Worm (Caenorhabditis elegans): ENCODE data around the gene sdz-32.
A peak's percentile ranks its signal among the peaks of the same experiment; 100 is the strongest.

Gene sdz-32

DNA sequence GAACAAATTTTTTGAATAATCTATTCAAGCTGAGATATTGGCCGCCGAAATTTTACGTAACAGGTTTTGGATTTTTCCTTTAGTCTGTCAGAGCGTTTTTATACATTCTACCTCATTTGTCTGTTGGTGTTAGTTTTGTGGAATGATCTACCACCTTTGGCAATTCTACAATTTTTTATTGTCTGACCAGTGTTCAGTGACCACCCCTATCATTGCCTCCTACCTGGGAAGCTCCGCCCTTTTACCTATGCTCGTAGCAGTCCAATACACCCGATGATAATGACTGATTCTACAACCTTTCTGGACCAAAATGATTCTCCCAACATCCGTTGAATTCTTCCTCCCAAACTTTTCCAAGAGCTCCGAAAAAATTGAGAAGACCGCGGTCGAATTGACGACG is at the start of gene sdz-32:
TSS of gene sdz-32 (plus strand) at position 301 of the 400 bp plus-strand sequence.
- TF ChIP-seq med-1 (GFP tag; optimal IDR thresholded peaks at IDR 0.05; ENCODE audit: insufficient read depth), result no peak
- TF ChIP-seq cog-1 (tag; optimal IDR thresholded peaks at IDR 0.05), result no peak
- no peak for TF ChIP-seq ref-1 (GFP tag; conservative IDR thresholded peaks at IDR 0.05)
- no peak for TF ChIP-seq ztf-29 (GFP tag; IDR thresholded peaks at IDR 0.05)
- TF ChIP-seq flt-1 (GFP tag; IDR thresholded peaks at IDR 0.05), result no peak
- no peak for TF ChIP-seq tab-1 (GFP tag; IDR thresholded peaks at IDR 0.05)
- no peak for TF ChIP-seq ztf-23 (GFP tag; IDR thresholded peaks at IDR 0.05)
- no peak for TF ChIP-seq T22C8.4 (GFP tag; IDR thresholded peaks at IDR 0.05)
- no peak for TF ChIP-seq klf-2 (GFP tag; conservative IDR thresholded peaks at IDR 0.05)

ce11 chrII:3425433-3425832 is 48.4 kb upstream of the sdz-32 start, which contains the start of gene nep-11:
TSS of gene nep-11 (minus strand) at chrII:3425533.
- no peak for TF ChIP-seq ref-1 (GFP tag; conservative IDR thresholded peaks at IDR 0.05)
- no peak for TF ChIP-seq klf-2 (GFP tag; conservative IDR thresholded peaks at IDR 0.05)
- no peak for TF ChIP-seq ztf-23 (GFP tag; IDR thresholded peaks at IDR 0.05)
- no peak for TF ChIP-seq cog-1 (tag; optimal IDR thresholded peaks at IDR 0.05)
- no peak for TF ChIP-seq ztf-29 (GFP tag; IDR thresholded peaks at IDR 0.05)
- TF ChIP-seq flt-1 (GFP tag; IDR thresholded peaks at IDR 0.05), result no peak
- TF ChIP-seq tab-1 (GFP tag; IDR thresholded peaks at IDR 0.05), result no peak
- no peak for TF ChIP-seq med-1 (GFP tag; optimal IDR thresholded peaks at IDR 0.05; ENCODE audit: insufficient read depth)
- TF ChIP-seq T22C8.4 (GFP tag; IDR thresholded peaks at IDR 0.05), result no peak

- TF ChIP-seq tab-1 (GFP tag; IDR thresholded peaks at IDR 0.05) (no peak), T22C8.4 (GFP tag; IDR thresholded peaks at IDR 0.05) (0 out of 2 replicates have a peak, but pooled peaks have one; percentile 16), ztf-29 (GFP tag; IDR thresholded peaks at IDR 0.05) (no peak), ztf-23 (GFP tag; IDR thresholded peaks at IDR 0.05) (peak; percentile 56; the same call in 1 of the 2 replicates), ref-1 (GFP tag; conservative IDR thresholded peaks at IDR 0.05) (no peak)
Observed at ce11 chrII:3428158-3428704, 45.6 kb upstream of the sdz-32 start.

ce11 chrII:3429400-3429799 is 44.4 kb upstream of the sdz-32 start, which contains the start of gene C16C8.18:
TSS of gene C16C8.18 (plus strand) at chrII:3429700.
- no peak for TF ChIP-seq ztf-23 (GFP tag; IDR thresholded peaks at IDR 0.05)
- TF ChIP-seq T22C8.4 (GFP tag; IDR thresholded peaks at IDR 0.05), result no peak
- no peak for TF ChIP-seq klf-2 (GFP tag; conservative IDR thresholded peaks at IDR 0.05)
- TF ChIP-seq ztf-29 (GFP tag; IDR thresholded peaks at IDR 0.05), result no peak
- no peak for TF ChIP-seq ref-1 (GFP tag; conservative IDR thresholded peaks at IDR 0.05)
- no peak for TF ChIP-seq med-1 (GFP tag; optimal IDR thresholded peaks at IDR 0.05; ENCODE audit: insufficient read depth)
- TF ChIP-seq flt-1 (GFP tag; IDR thresholded peaks at IDR 0.05), result no peak
- no peak for TF ChIP-seq tab-1 (GFP tag; IDR thresholded peaks at IDR 0.05)
- no peak for TF ChIP-seq cog-1 (tag; optimal IDR thresholded peaks at IDR 0.05)

DNA sequence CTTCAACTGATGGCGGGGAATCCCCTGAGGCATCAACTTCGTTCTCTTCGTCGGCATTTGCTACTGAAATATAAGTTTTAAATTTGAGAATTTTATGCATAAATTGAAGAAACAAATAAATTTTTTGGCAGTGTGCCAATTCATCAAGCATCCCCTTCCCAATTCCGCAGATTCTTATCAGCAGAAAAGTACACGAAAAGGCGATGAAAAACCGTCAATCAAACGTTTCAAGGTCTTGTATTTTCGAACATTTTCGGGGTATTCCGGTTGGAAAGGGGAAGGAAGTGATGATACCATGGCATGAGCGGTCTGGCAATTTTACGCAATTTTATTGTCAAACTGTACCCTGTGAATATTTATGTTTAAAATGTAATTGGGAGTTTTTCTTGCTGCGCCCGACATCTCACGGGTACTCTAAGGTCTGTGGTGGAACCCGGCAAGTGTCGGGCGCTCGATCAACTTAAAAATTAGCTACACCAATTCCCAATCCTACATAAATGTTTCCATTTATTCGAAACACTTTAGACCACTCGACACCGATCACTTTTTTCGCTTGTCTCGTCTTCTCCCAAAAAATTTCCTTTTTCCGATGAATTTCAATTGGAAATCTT is 38.8 kb upstream of the sdz-32 start:
- no peak for TF ChIP-seq klf-2 (GFP tag; conservative IDR thresholded peaks at IDR 0.05)
- no peak for TF ChIP-seq ztf-23 (GFP tag; IDR thresholded peaks at IDR 0.05)
- TF ChIP-seq ztf-29 (GFP tag; IDR thresholded peaks at IDR 0.05), result no peak
- TF ChIP-seq ref-1 (GFP tag; conservative IDR thresholded peaks at IDR 0.05), result no peak

DNA sequence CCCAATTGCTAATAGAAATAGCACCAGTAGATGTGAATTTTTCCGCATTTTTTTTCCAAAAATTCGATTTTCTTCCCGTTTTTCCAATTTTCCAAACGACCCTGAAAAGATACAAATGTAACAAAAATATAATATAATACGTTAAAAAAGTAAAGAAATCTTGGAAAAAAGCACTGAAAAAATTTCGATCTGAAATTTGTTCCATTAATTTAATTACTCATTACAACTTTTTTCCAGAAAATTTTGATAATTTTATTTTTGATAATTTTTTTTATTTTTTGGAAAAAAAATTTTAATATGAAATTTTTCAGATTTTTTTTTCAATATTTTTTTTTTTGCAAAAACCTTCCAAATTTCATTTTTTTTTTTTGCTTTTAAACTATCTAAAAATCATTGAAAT is 37.4 kb upstream of the sdz-32 start, which contains the start of gene skpo-2:
TSS of gene skpo-2 (minus strand) at position 101 of the 400 bp plus-strand sequence.
- TF ChIP-seq ref-1 (GFP tag; conservative IDR thresholded peaks at IDR 0.05), result no peak
- no peak for TF ChIP-seq ztf-29 (GFP tag; IDR thresholded peaks at IDR 0.05)
- no peak for TF ChIP-seq ztf-23 (GFP tag; IDR thresholded peaks at IDR 0.05)
- TF ChIP-seq cog-1 (tag; optimal IDR thresholded peaks at IDR 0.05), result no peak
- no peak for TF ChIP-seq klf-2 (GFP tag; conservative IDR thresholded peaks at IDR 0.05)
- TF ChIP-seq T22C8.4 (GFP tag; IDR thresholded peaks at IDR 0.05), result no peak
- no peak for TF ChIP-seq tab-1 (GFP tag; IDR thresholded peaks at IDR 0.05)
- TF ChIP-seq flt-1 (GFP tag; IDR thresholded peaks at IDR 0.05), result no peak
- TF ChIP-seq med-1 (GFP tag; optimal IDR thresholded peaks at IDR 0.05; ENCODE audit: insufficient read depth), result no peak

DNA sequence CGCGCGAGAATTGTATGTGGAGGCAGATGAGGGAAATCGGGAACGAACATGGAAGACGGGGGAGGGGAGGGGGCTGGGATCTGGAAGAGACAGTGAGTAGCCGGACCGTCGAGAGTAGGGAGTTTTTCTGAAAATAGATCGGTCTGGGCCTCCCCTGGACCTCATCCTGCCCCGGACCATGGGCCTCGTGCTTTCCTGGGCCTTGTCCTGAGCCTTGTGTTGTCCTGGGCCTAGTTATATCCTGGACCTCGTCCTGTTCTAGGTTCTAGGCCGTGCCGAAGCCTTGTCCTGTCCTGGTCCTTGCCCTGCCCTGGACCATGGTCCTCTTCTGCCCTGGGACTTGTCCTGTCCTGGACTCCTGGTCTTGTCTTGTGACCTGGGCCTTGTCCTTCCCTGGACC is 36.5 kb upstream of the sdz-32 start:
- TF ChIP-seq med-1 (GFP tag; optimal IDR thresholded peaks at IDR 0.05; ENCODE audit: insufficient read depth) (no peak), tab-1 (GFP tag; IDR thresholded peaks at IDR 0.05) (no peak), ztf-23 (GFP tag; IDR thresholded peaks at IDR 0.05) (no peak), cog-1 (tag; optimal IDR thresholded peaks at IDR 0.05) (no peak), ref-1 (GFP tag; conservative IDR thresholded peaks at IDR 0.05) (no peak), ztf-29 (GFP tag; IDR thresholded peaks at IDR 0.05) (no peak), klf-2 (GFP tag; conservative IDR thresholded peaks at IDR 0.05) (no peak), flt-1 (GFP tag; IDR thresholded peaks at IDR 0.05) (no peak), T22C8.4 (GFP tag; IDR thresholded peaks at IDR 0.05) (no peak)

DNA sequence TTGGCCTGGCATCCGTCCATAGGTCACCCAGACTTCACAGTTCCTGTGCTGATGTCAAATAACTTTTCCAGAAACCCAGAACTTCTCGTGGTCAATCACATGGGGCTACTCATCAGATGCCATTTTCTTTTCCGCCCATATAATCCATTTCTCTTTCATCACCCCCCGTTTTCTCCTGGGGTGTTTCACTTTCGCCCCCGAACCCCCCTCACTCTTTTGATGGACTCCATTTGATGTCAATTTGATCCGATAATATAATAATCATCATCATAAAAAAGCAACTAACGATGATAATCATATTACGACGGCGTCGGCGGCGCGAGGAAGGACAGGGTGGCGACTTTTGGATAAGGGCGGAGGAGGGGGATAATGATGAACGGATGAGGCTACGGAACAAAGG is 35.6 kb upstream of the sdz-32 start:
- TF ChIP-seq cog-1 (tag; optimal IDR thresholded peaks at IDR 0.05) (no peak), ref-1 (GFP tag; conservative IDR thresholded peaks at IDR 0.05) (no peak), ztf-23 (GFP tag; IDR thresholded peaks at IDR 0.05) (no peak), tab-1 (GFP tag; IDR thresholded peaks at IDR 0.05) (no peak), flt-1 (GFP tag; IDR thresholded peaks at IDR 0.05) (no peak), klf-2 (GFP tag; conservative IDR thresholded peaks at IDR 0.05) (no peak), med-1 (GFP tag; optimal IDR thresholded peaks at IDR 0.05; ENCODE audit: insufficient read depth) (no peak), ztf-29 (GFP tag; IDR thresholded peaks at IDR 0.05) (no peak), T22C8.4 (GFP tag; IDR thresholded peaks at IDR 0.05) (no peak)

DNA sequence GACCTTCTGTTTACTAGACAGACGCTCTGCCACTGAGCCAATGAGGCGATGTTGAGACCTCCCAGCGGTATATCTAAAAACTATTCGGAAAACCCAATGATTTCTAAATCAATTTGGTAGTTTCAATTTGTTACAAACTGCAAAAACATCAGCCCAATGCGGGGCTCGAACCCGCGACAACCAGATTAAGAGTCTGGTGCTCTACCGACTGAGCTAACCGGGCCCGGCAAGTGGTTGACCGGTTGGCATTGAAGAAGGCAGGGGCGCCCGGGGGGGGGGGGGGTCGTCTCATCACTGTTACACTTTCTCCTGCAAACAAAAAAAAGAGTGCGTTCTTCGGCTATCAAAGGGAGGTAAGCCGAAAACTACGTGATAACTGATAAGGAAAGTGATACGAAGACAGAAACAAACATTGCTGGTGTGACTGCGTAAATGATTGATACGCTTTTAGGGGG is 34.6 kb upstream of the sdz-32 start:
- TF ChIP-seq tab-1 (GFP tag; IDR thresholded peaks at IDR 0.05) (peak; percentile 84), med-1 (GFP tag; optimal IDR thresholded peaks at IDR 0.05; ENCODE audit: insufficient read depth) (no peak), ztf-23 (GFP tag; IDR thresholded peaks at IDR 0.05) (peak; percentile 72), T22C8.4 (GFP tag; IDR thresholded peaks at IDR 0.05) (peak; percentile 62; the same call in 1 of the 2 replicates), ztf-29 (GFP tag; IDR thresholded peaks at IDR 0.05) (0 out of 2 replicates have a peak, but pooled peaks have one; percentile 35), ref-1 (GFP tag; conservative IDR thresholded peaks at IDR 0.05) (peak; percentile 46; the same call in 1 of the 2 replicates), cog-1 (tag; optimal IDR thresholded peaks at IDR 0.05) (peak; percentile 14), klf-2 (GFP tag; conservative IDR thresholded peaks at IDR 0.05) (no peak), flt-1 (GFP tag; IDR thresholded peaks at IDR 0.05) (peak; percentile 85)

Measured in whole organism, midembryonic.